Fruit fly (Drosophila melanogaster): Measurements from ENCODE around the gene CG43736.

Gene CG43736

DNA sequence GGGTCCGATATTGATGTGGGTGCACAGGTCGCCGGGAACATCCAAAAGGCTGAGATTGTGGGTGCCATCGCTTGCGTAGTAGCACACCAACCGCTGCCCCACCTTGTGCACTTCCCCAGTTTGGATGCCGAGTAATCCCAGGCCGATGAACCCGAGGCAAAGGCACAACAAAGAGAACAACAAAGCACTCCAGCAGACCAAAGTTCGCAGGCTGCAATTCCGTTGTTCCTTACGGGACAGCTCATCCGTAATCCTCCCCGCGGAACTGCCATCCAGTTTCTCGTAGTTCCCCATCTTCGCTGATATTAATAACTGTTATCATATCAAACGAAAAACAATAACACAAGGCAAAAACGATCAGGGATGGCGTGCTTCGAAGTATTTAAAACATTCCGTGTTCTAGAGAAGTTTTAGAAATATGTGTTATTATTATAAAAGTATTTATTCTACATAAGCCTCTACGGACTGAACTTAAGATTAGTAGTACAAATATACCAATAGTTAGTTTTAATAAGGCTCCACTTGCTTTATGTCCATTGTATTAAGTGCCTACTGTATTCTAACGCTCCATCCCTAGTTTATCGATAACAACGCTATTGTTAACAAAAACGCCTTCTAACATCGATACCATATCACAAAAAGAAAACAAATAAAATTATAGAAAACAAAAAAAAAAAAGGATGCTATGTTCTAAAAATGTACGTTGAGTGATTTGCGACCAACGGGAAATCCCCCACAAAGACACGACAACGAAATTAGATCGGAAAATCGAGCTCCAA, 14.3 kb upstream of the CG43736 start, which contains the start of the genes Cht11 and CG4558 (continued):
- peak; percentile 34 for TF ChIP-seq Mes4 (GFP tag; optimal IDR thresholded peaks at IDR 0.05)
- 0 out of 4 replicates have a peak, but pooled peaks have one; percentile 17 for TF ChIP-seq chinmo (GFP tag; IDR thresholded peaks at IDR 0.05; ENCODE audit: partially characterized antibody)
- peak; percentile 85 for TF ChIP-seq phol (tag; optimal IDR thresholded peaks at IDR 0.05)
- TF ChIP-seq CG5180 (GFP tag; optimal IDR thresholded peaks at IDR 0.05), result peak; percentile 37
- TF ChIP-seq dmrt99B (tag; optimal IDR thresholded peaks at IDR 0.05), result peak; percentile 80
- TF ChIP-seq HLH4C (GFP tag; IDR thresholded peaks at IDR 0.05; ENCODE audit: partially characterized antibody), result peak; percentile 69
- TF ChIP-seq CG10321 (GFP tag; IDR thresholded peaks at IDR 0.05), result 0 out of 2 replicates have a peak, but pooled peaks have one; percentile 52
- TF ChIP-seq Dbx (GFP tag; IDR thresholded peaks at IDR 0.05), result peak; percentile 88
- TF ChIP-seq Hand (GFP tag; optimal IDR thresholded peaks at IDR 0.05), result peak; percentile 51
- peak; percentile 22 for TF ChIP-seq gfzf (GFP tag; optimal IDR thresholded peaks at IDR 0.05)
- TF ChIP-seq CG4854 (GFP tag; optimal IDR thresholded peaks at IDR 0.05), result peak; percentile 62
- TF ChIP-seq mld (GFP tag; IDR thresholded peaks at IDR 0.05; ENCODE audit: partially characterized antibody), result no peak
- no peak for TF ChIP-seq fru (optimal IDR thresholded peaks at IDR 0.05)
- TF ChIP-seq GATAe (GFP tag; conservative IDR thresholded peaks at IDR 0.05), result peak; percentile 62
- TF ChIP-seq bab2 (GFP tag; optimal IDR thresholded peaks at IDR 0.05), result peak; percentile 47
- peak; percentile 83 for TF ChIP-seq Hmr (GFP tag; optimal IDR thresholded peaks at IDR 0.05)
- TF ChIP-seq CG34224 (GFP tag; IDR thresholded peaks at IDR 0.05; ENCODE audit: partially characterized antibody), result peak; percentile 62; the same call in 1 of the 3 replicates
- no peak for TF ChIP-seq pita (GFP tag; optimal IDR thresholded peaks at IDR 0.05)
- no peak for TF ChIP-seq CG12769 (tag; optimal IDR thresholded peaks at IDR 0.05)
- peak; percentile 62 for TF ChIP-seq CG4820 (GFP tag; optimal IDR thresholded peaks at IDR 0.05)
- peak; percentile 72 for TF ChIP-seq ara (GFP tag; IDR thresholded peaks at IDR 0.05)
- peak; percentile 75 for TF ChIP-seq Meics (GFP tag; optimal IDR thresholded peaks at IDR 0.05)
- TF ChIP-seq usp (GFP tag; optimal IDR thresholded peaks at IDR 0.05), result no peak
- 0 out of 2 replicates have a peak, but pooled peaks have one; percentile 42 for TF ChIP-seq CG43689 (GFP tag; IDR thresholded peaks at IDR 0.05)
- peak; percentile 74 for TF ChIP-seq sd (tag; optimal IDR thresholded peaks at IDR 0.05)
- peak; percentile 77 for TF ChIP-seq CG9215 (GFP tag; IDR thresholded peaks at IDR 0.05)
- peak; percentile 41 for TF ChIP-seq CG4282 (GFP tag; optimal IDR thresholded peaks at IDR 0.05)
- TF ChIP-seq pho (GFP tag; optimal IDR thresholded peaks at IDR 0.05), result peak; percentile 66
- TF ChIP-seq Aef1 (GFP tag; IDR thresholded peaks at IDR 0.05), result peak; percentile 81
- TF ChIP-seq CG4707 (GFP tag; optimal IDR thresholded peaks at IDR 0.05), result peak; percentile 20
- TF ChIP-seq Atf6 (GFP tag; IDR thresholded peaks at IDR 0.05), result peak; percentile 84
- TF ChIP-seq sens-2 (GFP tag; IDR thresholded peaks at IDR 0.05), result 0 out of 2 replicates have a peak, but pooled peaks have one; percentile 26
- no peak for TF ChIP-seq sc (optimal IDR thresholded peaks at IDR 0.05)
- peak; percentile 50 for TF ChIP-seq sc (GFP tag; optimal IDR thresholded peaks at IDR 0.05)
- no peak for TF ChIP-seq her (GFP tag; optimal IDR thresholded peaks at IDR 0.05)
- TF ChIP-seq lov (optimal IDR thresholded peaks at IDR 0.05), result no peak
- TF ChIP-seq lov (GFP tag; IDR thresholded peaks at IDR 0.05), result 0 out of 3 replicates have a peak, but pooled peaks have one; percentile 51
- peak; percentile 27 for TF ChIP-seq CG15011 (GFP tag; optimal IDR thresholded peaks at IDR 0.05)
- no peak for TF ChIP-seq luna (GFP tag; optimal IDR thresholded peaks at IDR 0.05)
- peak; percentile 59 for TF ChIP-seq Sry-δ (GFP tag; optimal IDR thresholded peaks at IDR 0.05)
- peak; percentile 75 for TF ChIP-seq croc (GFP tag; conservative IDR thresholded peaks at IDR 0.05)
- peak; percentile 77 for TF ChIP-seq al (GFP tag; IDR thresholded peaks at IDR 0.05)
- peak; percentile 33 for TF ChIP-seq kah (GFP tag; optimal IDR thresholded peaks at IDR 0.05)
- TF ChIP-seq tx (GFP tag; optimal IDR thresholded peaks at IDR 0.05), result peak; percentile 53
- peak; percentile 88 for TF ChIP-seq B-H2 (GFP tag; optimal IDR thresholded peaks at IDR 0.05)
- TF ChIP-seq CG6765 (GFP tag; optimal IDR thresholded peaks at IDR 0.05), result peak; percentile 7
- peak; percentile 70 for TF ChIP-seq peb (GFP tag; IDR thresholded peaks at IDR 0.05)
- peak; percentile 76 for TF ChIP-seq tio (GFP tag; optimal IDR thresholded peaks at IDR 0.05)
- TF ChIP-seq fd3F (GFP tag; optimal IDR thresholded peaks at IDR 0.05), result peak; percentile 79

All from whole organism, embryonic.